Worm (Caenorhabditis elegans): ENCODE results near the gene B0280.7.

B0280.7 gene

DNA sequence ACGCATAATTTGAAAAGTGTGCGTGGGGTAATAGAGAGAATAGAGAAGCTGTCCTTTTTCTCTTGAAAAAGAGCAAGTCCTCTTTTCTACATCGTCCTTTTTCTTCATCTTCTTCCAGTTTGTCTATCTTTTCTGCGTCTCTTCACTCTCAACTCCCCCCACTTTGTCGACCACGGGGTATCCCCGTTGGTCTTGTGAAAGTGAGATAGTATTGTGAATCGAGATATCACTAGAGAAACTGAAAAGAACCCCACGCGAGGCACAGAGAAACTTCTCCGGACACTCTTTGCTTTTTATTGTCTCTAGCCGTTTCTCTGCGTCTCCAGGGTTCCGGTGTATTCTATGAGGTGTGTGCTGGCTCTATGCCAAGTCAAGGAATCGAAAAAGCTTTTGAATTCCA is 43.9 kb upstream of the B0280.7 start:
- no peak for TF ChIP-seq alr-1 (tag; optimal IDR thresholded peaks at IDR 0.05; ENCODE audit: borderline replicate concordance)
- TF ChIP-seq nhr-19 (GFP tag; conservative IDR thresholded peaks at IDR 0.05): peak; percentile 93
- peak; percentile 96 for TF ChIP-seq tbx-2 (tag; optimal IDR thresholded peaks at IDR 0.05)
- TF ChIP-seq lin-35 (GFP tag; optimal IDR thresholded peaks at IDR 0.05): peak; percentile 78 to 83
- peak; percentile 68 for TF ChIP-seq ceh-88 (GFP tag; IDR thresholded peaks at IDR 0.05)
- peak; percentile 70 for TF ChIP-seq blmp-1 (tag; optimal IDR thresholded peaks at IDR 0.05)
- TF ChIP-seq pax-3 (tag; optimal IDR thresholded peaks at IDR 0.05): peak; percentile 82
- TF ChIP-seq vab-15 (tag; optimal IDR thresholded peaks at IDR 0.05): no peak
- TF ChIP-seq ceh-63 (GFP tag; optimal IDR thresholded peaks at IDR 0.05): no peak
- peak; percentile 68 for TF ChIP-seq snpc-4 (tag; optimal IDR thresholded peaks at IDR 0.05)
- TF ChIP-seq ceh-82 (tag; optimal IDR thresholded peaks at IDR 0.05): peak; percentile 79 to 92 (median 89)
- TF ChIP-seq egl-13 (tag; optimal IDR thresholded peaks at IDR 0.05): peak; percentile 82
- TF ChIP-seq elt-3 (tag; optimal IDR thresholded peaks at IDR 0.05): peak in 3 of 6 experiments; percentile 16 to 85 (median 49)
- peak; percentile 80 for TF ChIP-seq elt-2 (tag; optimal IDR thresholded peaks at IDR 0.05)
- TF ChIP-seq irx-1 (tag; optimal IDR thresholded peaks at IDR 0.05): peak; percentile 86
- TF ChIP-seq ztf-11 (tag; optimal IDR thresholded peaks at IDR 0.05): peak in 1 of 2 experiments; percentile 43
- TF ChIP-seq nhr-76 (tag; optimal IDR thresholded peaks at IDR 0.05): no peak
- peak; percentile 70 for TF ChIP-seq skn-1 (tag; optimal IDR thresholded peaks at IDR 0.05)
- TF ChIP-seq C34B4.2 (tag; optimal IDR thresholded peaks at IDR 0.05): no peak
- TF ChIP-seq egl-27 (tag; optimal IDR thresholded peaks at IDR 0.05): peak; percentile 100
- TF ChIP-seq jun-1 (tag; optimal IDR thresholded peaks at IDR 0.05): peak; percentile 88
- TF ChIP-seq dpl-1 (GFP tag; optimal IDR thresholded peaks at IDR 0.05): peak; percentile 64 to 74 (median 72)
- peak; percentile 91 to 99 for TF ChIP-seq mdl-1 (tag; optimal IDR thresholded peaks at IDR 0.05)
- TF ChIP-seq mep-1 (tag; optimal IDR thresholded peaks at IDR 0.05): peak; percentile 94
- TF ChIP-seq ama-1 (optimal IDR thresholded peaks at IDR 0.05): peak; percentile 83
- peak; percentile 94 for TF ChIP-seq swsn-7 (tag; optimal IDR thresholded peaks at IDR 0.05)
- TF ChIP-seq lsy-2 (tag; optimal IDR thresholded peaks at IDR 0.05): peak; percentile 92 to 94
- no peak for TF ChIP-seq hlh-4 (tag; optimal IDR thresholded peaks at IDR 0.05)
- TF ChIP-seq unc-130 (tag; optimal IDR thresholded peaks at IDR 0.05): peak; percentile 57
- peak; percentile 99 for TF ChIP-seq lin-14 (GFP tag; optimal IDR thresholded peaks at IDR 0.05)
- TF ChIP-seq lin-39 (tag; optimal IDR thresholded peaks at IDR 0.05): peak; percentile 72
- TF ChIP-seq ceh-90 (tag; optimal IDR thresholded peaks at IDR 0.05): no peak
- peak; percentile 71 for TF ChIP-seq unc-98 (GFP tag; IDR thresholded peaks at IDR 0.05)
- TF ChIP-seq nhr-77 (tag; optimal IDR thresholded peaks at IDR 0.05): peak; percentile 86
- peak; percentile 94 for TF ChIP-seq ztf-4 (tag; optimal IDR thresholded peaks at IDR 0.05)
- peak; percentile 97 for TF ChIP-seq unc-86 (tag; optimal IDR thresholded peaks at IDR 0.05)
- TF ChIP-seq zag-1 (tag; optimal IDR thresholded peaks at IDR 0.05): peak; percentile 79
- peak; percentile 51 for TF ChIP-seq pqm-1 (tag; optimal IDR thresholded peaks at IDR 0.05)
- TF ChIP-seq aha-1 (tag; optimal IDR thresholded peaks at IDR 0.05): peak; percentile 34
- TF ChIP-seq ceh-8 (GFP tag; optimal IDR thresholded peaks at IDR 0.05): peak; percentile 82
- TF ChIP-seq mab-9 (GFP tag; IDR thresholded peaks at IDR 0.05): peak; percentile 82
- TF ChIP-seq unc-62 (GFP tag; optimal IDR thresholded peaks at IDR 0.05): no peak
- TF ChIP-seq nhr-12 (tag; optimal IDR thresholded peaks at IDR 0.05): no peak
- TF ChIP-seq xbp-1 (tag; optimal IDR thresholded peaks at IDR 0.05): peak; percentile 88
- TF ChIP-seq sup-37 (GFP tag; optimal IDR thresholded peaks at IDR 0.05): peak; percentile 41
- TF ChIP-seq grh-1 (GFP tag; IDR thresholded peaks at IDR 0.05): peak; percentile 77
- peak; percentile 87 for TF ChIP-seq C16A3.4 (tag; optimal IDR thresholded peaks at IDR 0.05)
- peak; percentile 86 for TF ChIP-seq dsc-1 (tag; optimal IDR thresholded peaks at IDR 0.05)
- TF ChIP-seq rnt-1 (tag; optimal IDR thresholded peaks at IDR 0.05): peak; percentile 90
- no peak for TF ChIP-seq efl-3 (GFP tag; optimal IDR thresholded peaks at IDR 0.05)
- TF ChIP-seq ets-5 (GFP tag; IDR thresholded peaks at IDR 0.05): no peak
- TF ChIP-seq unc-30 (tag; optimal IDR thresholded peaks at IDR 0.05): no peak
- peak; percentile 66 for TF ChIP-seq lin-15B (tag; optimal IDR thresholded peaks at IDR 0.05)
